Fruit fly (Drosophila melanogaster) whole organism, embryonic: Measurements from ENCODE around the gene tj.

Experiments
- Abd-B ChIP-seq: fragments of 200-800 bp; sonication (Bioruptor generic); optimal IDR thresholded peaks from 2 replicates; lab custom pipeline; 2018; ENCODE audit warnings: missing biosample characterization, mild to moderate bottlenecking, missing genetic modification characterization, moderate library complexity
- B-H2 ChIP-seq: fragments of 200-800 bp; sonication (Bioruptor generic); optimal IDR thresholded peaks from 2 replicates; lab custom pipeline; 2018; ENCODE audit warnings: missing biosample characterization, mild to moderate bottlenecking, missing genetic modification characterization
- Bdp1 ChIP-seq: fragments of 200-800 bp; sonication (Bioruptor generic); optimal IDR thresholded peaks from 3 replicates; lab custom pipeline; 2016; ENCODE audit warnings: missing biosample characterization, missing genetic modification characterization
- CG13123 ChIP-seq: fragments of 200-800 bp; sonication (Bioruptor generic); optimal IDR thresholded peaks from 2 replicates; lab custom pipeline; 2016; ENCODE audit warnings: missing biosample characterization, missing genetic modification characterization
- CG13775 ChIP-seq: fragments of 200-800 bp; sonication (Bioruptor generic); optimal IDR thresholded peaks from 3 replicates; lab custom pipeline; 2017; ENCODE audit warnings: missing biosample characterization, mild to moderate bottlenecking, missing genetic modification characterization
- CG13894 ChIP-seq: fragments of 200-800 bp; sonication (Bioruptor generic); optimal IDR thresholded peaks from 3 replicates; lab custom pipeline; 2018; ENCODE audit warnings: missing biosample characterization, mild to moderate bottlenecking, missing genetic modification characterization, moderate library complexity
- CG14050 ChIP-seq: fragments of 200-800 bp; sonication (Bioruptor generic); IDR thresholded peaks from 3 replicates; pipeline ENCODE4 v1.3.6; 2022; ENCODE audit warnings: missing biosample characterization, missing genetic modification characterization
- CG14710 ChIP-seq: fragments of 200-800 bp; sonication (Bioruptor generic); optimal IDR thresholded peaks from 3 replicates; lab custom pipeline; 2019; ENCODE audit warnings: missing biosample characterization, mild to moderate bottlenecking, missing genetic modification characterization, moderate library complexity
- CG15073 ChIP-seq: fragments of 200-800 bp; sonication (Bioruptor generic); optimal IDR thresholded peaks from 2 replicates; lab custom pipeline; 2016; ENCODE audit warnings: missing biosample characterization, missing genetic modification characterization
- CG1647 ChIP-seq: fragments of 200-800 bp; sonication (Bioruptor generic); optimal IDR thresholded peaks from 3 replicates; lab custom pipeline; 2016; ENCODE audit warnings: missing biosample characterization, missing genetic modification characterization
- CG17385 ChIP-seq: fragments of 200-800 bp; sonication (Bioruptor generic); optimal IDR thresholded peaks from 3 replicates; lab custom pipeline; 2018; ENCODE audit warnings: missing biosample characterization, mild to moderate bottlenecking, missing genetic modification characterization
- CG18262 ChIP-seq: fragments of 200-800 bp; optimal IDR thresholded peaks from 3 replicates; lab custom pipeline; 2019; ENCODE audit warnings: missing biosample characterization, mild to moderate bottlenecking, missing genetic modification characterization, moderate library complexity
- CG2678 ChIP-seq: fragments of 200-800 bp; sonication (Bioruptor generic); optimal IDR thresholded peaks from 3 replicates; lab custom pipeline; 2019; ENCODE audit warnings: missing biosample characterization, mild to moderate bottlenecking, missing genetic modification characterization, moderate library complexity
- CG2712 ChIP-seq: fragments of 200-800 bp; optimal IDR thresholded peaks from 3 replicates; lab custom pipeline; 2019; ENCODE audit warnings: missing biosample characterization, mild to moderate bottlenecking, missing genetic modification characterization, moderate library complexity
- CG30403 ChIP-seq: fragments of 200-800 bp; sonication (Bioruptor generic); optimal IDR thresholded peaks from 3 replicates; lab custom pipeline; 2016; ENCODE audit warnings: missing biosample characterization, missing genetic modification characterization
- CG3281 ChIP-seq: fragments of 200-800 bp; sonication (Bioruptor generic); optimal IDR thresholded peaks from 3 replicates; lab custom pipeline; 2017; ENCODE audit warnings: missing biosample characterization, mild to moderate bottlenecking, missing genetic modification characterization
- CG34376 ChIP-seq: fragments of 200-800 bp; sonication (Bioruptor generic); optimal IDR thresholded peaks from 2 replicates; lab custom pipeline; 2018; ENCODE audit warnings: missing biosample characterization, mild to moderate bottlenecking, missing genetic modification characterization
- CG4854 ChIP-seq: fragments of 200-800 bp; sonication (Bioruptor generic); optimal IDR thresholded peaks from 2 replicates; lab custom pipeline; 2016; ENCODE audit warnings: missing biosample characterization, missing genetic modification characterization, inconsistent platforms
- CG6175 ChIP-seq: fragments of 200-800 bp; sonication (Bioruptor generic); IDR thresholded peaks from 3 replicates; pipeline ENCODE4 v1.3.6; 2022; ENCODE audit warnings: missing biosample characterization, missing genetic modification characterization
- CG7963 ChIP-seq: fragments of 200-800 bp; sonication (Bioruptor generic); IDR thresholded peaks from 3 replicates; pipeline ENCODE4 v1.3.6; 2022; ENCODE audit warnings: missing biosample characterization, missing genetic modification characterization; ENCODE audit not compliant: partially characterized antibody
- CG7987 ChIP-seq: fragments of 200-800 bp; sonication (Bioruptor generic); optimal IDR thresholded peaks from 2 replicates; lab custom pipeline; 2018; ENCODE audit warnings: missing biosample characterization, mild to moderate bottlenecking, missing genetic modification characterization, moderate library complexity
- CG9437 ChIP-seq: fragments of 200-800 bp; sonication (Bioruptor generic); optimal IDR thresholded peaks from 2 replicates; lab custom pipeline; 2018; ENCODE audit warnings: missing biosample characterization, mild to moderate bottlenecking, missing genetic modification characterization
- Drgx ChIP-seq: fragments of 200-800 bp; sonication (Bioruptor generic); IDR thresholded peaks from 2 replicates; pipeline ENCODE4 v1.3.6; 2022; ENCODE audit warnings: missing biosample characterization, missing genetic modification characterization
- E2f1 ChIP-seq: fragments of 200-800 bp; sonication (Bioruptor generic); IDR thresholded peaks from 2 replicates; pipeline ENCODE4 v1.3.6; 2022; ENCODE audit warnings: missing biosample characterization, missing genetic modification characterization
- HLHmδ ChIP-seq: fragments of 200-800 bp; sonication (Bioruptor generic); optimal IDR thresholded peaks from 2 replicates; lab custom pipeline; 2018; ENCODE audit warnings: missing biosample characterization, mild to moderate bottlenecking, missing genetic modification characterization, moderate library complexity
- Hr3 ChIP-seq: fragments of 200-800 bp; sonication (Bioruptor generic); optimal IDR thresholded peaks from 3 replicates; lab custom pipeline; 2016; ENCODE audit warnings: missing biosample characterization, missing genetic modification characterization
- Mes4 ChIP-seq: fragments of 200-800 bp; sonication (Bioruptor generic); optimal IDR thresholded peaks from 2 replicates; lab custom pipeline; 2016; ENCODE audit warnings: missing biosample characterization, missing genetic modification characterization
- Myb ChIP-seq: fragments of 200-800 bp; sonication (Bioruptor generic); optimal IDR thresholded peaks from 2 replicates; lab custom pipeline; 2016; ENCODE audit warnings: missing biosample characterization, missing genetic modification characterization
- Oli ChIP-seq: fragments of 200-800 bp; sonication (Bioruptor generic); optimal IDR thresholded peaks from 2 replicates; lab custom pipeline; 2018; ENCODE audit warnings: missing biosample characterization, mild to moderate bottlenecking, missing genetic modification characterization, moderate library complexity
- Six4 ChIP-seq: fragments of 200-800 bp; sonication (Bioruptor generic); optimal IDR thresholded peaks from 2 replicates; lab custom pipeline; 2016; ENCODE audit warnings: missing biosample characterization, missing genetic modification characterization
- Tbp ChIP-seq: fragments of >200 bp; optimal IDR thresholded peaks from 2 replicates; lab custom pipeline; 2018; ENCODE audit warnings: missing biosample characterization, missing genetic modification characterization
- aop ChIP-seq: fragments of 200-800 bp; sonication (Bioruptor generic); IDR thresholded peaks from 2 replicates; pipeline ENCODE4 v1.3.6; 2022; ENCODE audit warnings: missing biosample characterization, missing genetic modification characterization
- bcd ChIP-seq: fragments of 200-800 bp; sonication (Bioruptor generic); optimal IDR thresholded peaks from 2 replicates; lab custom pipeline; 2017; ENCODE audit warnings: missing biosample characterization, mild to moderate bottlenecking, missing genetic modification characterization
- bigmax ChIP-seq: fragments of 200-800 bp; sonication (Bioruptor generic); optimal IDR thresholded peaks from 2 replicates; lab custom pipeline; 2018; ENCODE audit warnings: missing biosample characterization, mild to moderate bottlenecking, missing genetic modification characterization
- dan ChIP-seq: fragments of 200-800 bp; sonication (Bioruptor generic); IDR thresholded peaks from 2 replicates; pipeline ENCODE4 v1.3.6; 2022; ENCODE audit warnings: missing biosample characterization, missing genetic modification characterization
- dmrt99B ChIP-seq: fragments of 200-800 bp; sonication (Bioruptor generic); optimal IDR thresholded peaks from 2 replicates; lab custom pipeline; 2018; ENCODE audit warnings: missing biosample characterization, mild to moderate bottlenecking, missing genetic modification characterization, moderate library complexity
- fd96Cb ChIP-seq: fragments of 200-800 bp; sonication (Bioruptor generic); optimal IDR thresholded peaks from 2 replicates; lab custom pipeline; 2018; ENCODE audit warnings: missing biosample characterization, mild to moderate bottlenecking, missing genetic modification characterization, moderate library complexity
- gem ChIP-seq: fragments of 200-800 bp; sonication (Bioruptor generic); optimal IDR thresholded peaks from 2 replicates; lab custom pipeline; 2019; ENCODE audit warnings: missing biosample characterization, mild to moderate bottlenecking, missing genetic modification characterization, moderate library complexity
- gro ChIP-seq: fragments of 200-800 bp; sonication (Bioruptor generic); optimal IDR thresholded peaks from 2 replicates; lab custom pipeline; 2016; ENCODE audit warnings: missing biosample characterization, missing genetic modification characterization
- ind ChIP-seq: fragments of 200-800 bp; sonication (Bioruptor generic); optimal IDR thresholded peaks from 3 replicates; lab custom pipeline; 2016; ENCODE audit warnings: missing biosample characterization, missing genetic modification characterization
- kah ChIP-seq: fragments of 200-800 bp; sonication (Bioruptor generic); optimal IDR thresholded peaks from 2 replicates; lab custom pipeline; 2018; ENCODE audit warnings: missing biosample characterization, mild to moderate bottlenecking, missing genetic modification characterization
- lab ChIP-seq: fragments of 200-800 bp; sonication (Bioruptor generic); optimal IDR thresholded peaks from 3 replicates; lab custom pipeline; 2017; ENCODE audit warnings: missing biosample characterization, missing genetic modification characterization, mild to moderate bottlenecking, moderate library complexity, missing genetic modification reagents
- mam ChIP-seq: fragments of 200-800 bp; sonication (Bioruptor generic); optimal IDR thresholded peaks from 3 replicates; lab custom pipeline; 2016; ENCODE audit warnings: missing biosample characterization, missing genetic modification characterization
- pan ChIP-seq, 4 experiments: fragments of >200 bp in 3 of 4; fragments of 200-800 bp in 1 of 4; sonication (Bioruptor generic) in 1 of 4; optimal IDR thresholded peaks in 3 of 4; IDR thresholded peaks in 1 of 4; 2 replicates each; pipeline versions ENCODE4 v1.3.6 to Lab custom; 2017 to 2022; ENCODE audit warnings: missing biosample characterization in 2 of 4, missing genetic modification characterization in 2 of 4, mixed read lengths in 1 of 4
- phol ChIP-seq: fragments of 200-800 bp; sonication (Bioruptor generic); optimal IDR thresholded peaks from 3 replicates; lab custom pipeline; 2018; ENCODE audit warnings: missing biosample characterization, mild to moderate bottlenecking, missing genetic modification characterization, moderate library complexity
- row ChIP-seq: fragments of 200-800 bp; sonication (Bioruptor generic); IDR thresholded peaks from 3 replicates; pipeline ENCODE4 v1.3.6; 2022; ENCODE audit warnings: missing biosample characterization, missing genetic modification characterization
- tio ChIP-seq: fragments of 200-800 bp; sonication (Bioruptor generic); optimal IDR thresholded peaks from 2 replicates; lab custom pipeline; 2017; ENCODE audit warnings: missing biosample characterization, missing genetic modification characterization, inconsistent platforms
- trem ChIP-seq: fragments of 200-800 bp; optimal IDR thresholded peaks from 3 replicates; lab custom pipeline; 2019; ENCODE audit warnings: missing biosample characterization, mild to moderate bottlenecking, missing genetic modification characterization, moderate library complexity
- wdn ChIP-seq: fragments of 200-800 bp; sonication (Bioruptor generic); IDR thresholded peaks from 2 replicates; pipeline ENCODE4 v1.3.6; 2022; ENCODE audit warnings: missing biosample characterization, missing genetic modification characterization
- wek ChIP-seq: fragments of 200-800 bp; sonication (Bioruptor generic); optimal IDR thresholded peaks from 3 replicates; lab custom pipeline; 2018; ENCODE audit warnings: missing biosample characterization, mild to moderate bottlenecking, missing genetic modification characterization, moderate library complexity
- zf30C ChIP-seq: fragments of 200-800 bp; sonication (Bioruptor generic); optimal IDR thresholded peaks from 3 replicates; lab custom pipeline; 2018; ENCODE audit warnings: missing biosample characterization, mild to moderate bottlenecking, missing genetic modification characterization

The tj gene

DNA sequence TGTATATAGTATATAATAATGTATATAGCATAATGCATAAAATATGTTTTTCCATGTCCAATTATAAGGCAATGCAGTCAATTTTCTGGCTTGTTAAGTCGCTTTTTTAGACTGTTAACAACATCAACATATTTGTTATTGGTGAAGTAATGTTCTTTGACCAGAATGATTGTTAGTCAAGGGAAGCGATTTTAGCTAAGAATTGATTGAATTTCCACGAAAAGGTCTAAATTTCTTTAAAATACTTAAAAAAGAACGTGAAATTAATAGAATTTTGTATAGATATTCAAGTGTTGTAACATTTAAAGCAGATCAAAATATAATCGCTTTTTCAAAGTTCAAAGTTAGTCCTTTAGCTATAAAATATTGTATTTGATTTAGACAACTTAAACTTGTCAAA is 662 bp upstream of the tj start (continued):
- TF ChIP-seq Hr3 (GFP tag; lab: Kevin White, UChicago), result peak; percentile 6
- peak; percentile 57 for TF ChIP-seq CG18262 (tag; lab: Kevin White, UChicago)
- TF ChIP-seq CG34376 (GFP tag; lab: Kevin White, UChicago), result no peak
- TF ChIP-seq dmrt99B, result peak; percentile 7
- peak; percentile 44 for TF ChIP-seq CG2678 (tag; lab: Kevin White, UChicago)
- no peak for TF ChIP-seq CG13123
- TF ChIP-seq pan (optimal IDR thresholded peaks at IDR 0.05; lab: Kevin White, UChicago), result no peak
- no peak for TF ChIP-seq pan (GFP tag; optimal IDR thresholded peaks at IDR 0.05 in 1 of 2, IDR thresholded peaks at IDR 0.05 in 1 of 2)
- no peak for TF ChIP-seq CG4854 (GFP tag; lab: Kevin White, UChicago)
- no peak for TF ChIP-seq ind (GFP tag; lab: Kevin White, UChicago)
- TF ChIP-seq wdn (GFP tag; lab: Robert Waterston, UW), result no peak
- TF ChIP-seq CG7963, result no peak
- peak; percentile 63 for TF ChIP-seq CG9437 (GFP tag; lab: Kevin White, UChicago)
- no peak for TF ChIP-seq wek (GFP tag; lab: Kevin White, UChicago)
- no peak for TF ChIP-seq aop (GFP tag; lab: Robert Waterston, UW)
- no peak for TF ChIP-seq Drgx
- TF ChIP-seq CG7987, result no peak
- TF ChIP-seq CG3281 (GFP tag; lab: Kevin White, UChicago), result peak; percentile 37
- no peak for TF ChIP-seq CG1647
- 0 out of 3 replicates have a peak, but pooled peaks have one; percentile 20 for TF ChIP-seq row (GFP tag; lab: Robert Waterston, UW)
- TF ChIP-seq Bdp1 (GFP tag; lab: Kevin White, UChicago), result no peak
- TF ChIP-seq CG13894 (tag; lab: Kevin White, UChicago), result no peak
- TF ChIP-seq B-H2, result no peak
- TF ChIP-seq CG15073, result no peak
- TF ChIP-seq Myb, result no peak
- TF ChIP-seq CG30403 (GFP tag; lab: Kevin White, UChicago), result peak; percentile 12
- TF ChIP-seq CG14050 (GFP tag; lab: Robert Waterston, UW), result no peak
- TF ChIP-seq Abd-B (GFP tag; lab: Kevin White, UChicago), result peak; percentile 9
- peak; percentile 35 for TF ChIP-seq phol
- no peak for TF ChIP-seq dan (GFP tag; lab: Robert Waterston, UW)
- TF ChIP-seq Tbp, result no peak
- TF ChIP-seq gem (tag; lab: Kevin White, UChicago), result peak; percentile 56
- peak; percentile 41 for TF ChIP-seq Oli (tag; lab: Kevin White, UChicago)
- peak; percentile 20 for TF ChIP-seq CG13775 (GFP tag; lab: Kevin White, UChicago)
- no peak for TF ChIP-seq gro
- peak; percentile 4 for TF ChIP-seq bcd (GFP tag; lab: Kevin White, UChicago)
- no peak for TF ChIP-seq HLHmδ (GFP tag; lab: Kevin White, UChicago)
- TF ChIP-seq CG2712 (tag; lab: Kevin White, UChicago), result peak; percentile 2
- no peak for TF ChIP-seq kah (GFP tag; lab: Kevin White, UChicago)
- no peak for TF ChIP-seq Six4 (GFP tag; lab: Kevin White, UChicago)
- TF ChIP-seq CG17385 (GFP tag; lab: Kevin White, UChicago), result peak; percentile 1
- TF ChIP-seq lab (GFP tag; lab: Kevin White, UChicago), result no peak
- TF ChIP-seq mam, result no peak
- no peak for TF ChIP-seq zf30C
- TF ChIP-seq E2f1, result no peak
- TF ChIP-seq CG6175 (GFP tag; lab: Robert Waterston, UW), result no peak
- no peak for TF ChIP-seq trem
- TF ChIP-seq Mes4 (GFP tag; lab: Kevin White, UChicago), result no peak
- peak; percentile 4 for TF ChIP-seq tio
- TF ChIP-seq bigmax, result no peak
- peak; percentile 8 for TF ChIP-seq CG14710 (tag; lab: Kevin White, UChicago)
- peak; percentile 12 for TF ChIP-seq fd96Cb
